In genomic region chrIII:13606016-13606530, ce11 we compare ENCODE assay signal across 3 worm cellular contexts.
TF ChIP-seq lines count a peak whose summit lies in the region.

act-5 (minus strand) TSS chrIII:13606066.

TF ChIP-seq in whole organism, L1 larva, 84 proteins besides CTCF, POLR2A, EP300 and RAD21 (continued from another document and continues in another):
- no peak for TF ChIP-seq hlh-17 (GFP tag; optimal IDR thresholded peaks at IDR 0.05; lab: Kevin White, UChicago; ENCODE audit: borderline replicate concordance)
- no peak for TF ChIP-seq nhr-20 (tag; optimal IDR thresholded peaks at IDR 0.05; lab: Kevin White, UChicago)
- no peak for TF ChIP-seq unc-86 (tag; optimal IDR thresholded peaks at IDR 0.05; lab: Kevin White, UChicago)
- TF ChIP-seq nhr-77 (tag; optimal IDR thresholded peaks at IDR 0.05; lab: Kevin White, UChicago), result no peak
- TF ChIP-seq Y116A8C.19 (tag; optimal IDR thresholded peaks at IDR 0.05; lab: Kevin White, UChicago; ENCODE audit: borderline replicate concordance), result no peak
- peak; percentile 23 for TF ChIP-seq lin-14 (GFP tag; optimal IDR thresholded peaks at IDR 0.05; lab: Kevin White, UChicago)
- no peak for TF ChIP-seq mep-1 (tag; optimal IDR thresholded peaks at IDR 0.05; lab: Kevin White, UChicago)
- TF ChIP-seq ztf-11 (tag; optimal IDR thresholded peaks at IDR 0.05; lab: Kevin White, UChicago), result no peak
- peak; percentile 30 for TF ChIP-seq nhr-90 (tag; optimal IDR thresholded peaks at IDR 0.05; lab: Kevin White, UChicago; ENCODE audit: poor library complexity)
- no peak for TF ChIP-seq unc-30 (tag; optimal IDR thresholded peaks at IDR 0.05; lab: Kevin White, UChicago)
- TF ChIP-seq xbp-1 (tag; optimal IDR thresholded peaks at IDR 0.05; lab: Kevin White, UChicago), result no peak
- no peak for TF ChIP-seq nhr-12 (tag; optimal IDR thresholded peaks at IDR 0.05; lab: Kevin White, UChicago)
- no peak for TF ChIP-seq vab-15 (tag; optimal IDR thresholded peaks at IDR 0.05; lab: Kevin White, UChicago)
- TF ChIP-seq nhr-19 (GFP tag; conservative IDR thresholded peaks at IDR 0.05; lab: Robert Waterston, UW), result no peak
- TF ChIP-seq aly-2 (tag; optimal IDR thresholded peaks at IDR 0.05; lab: Kevin White, UChicago), result no peak
- TF ChIP-seq C16A3.4 (tag; optimal IDR thresholded peaks at IDR 0.05; lab: Kevin White, UChicago), result no peak
- no peak for TF ChIP-seq unc-62 (GFP tag; optimal IDR thresholded peaks at IDR 0.05; lab: Kevin White, UChicago)
- TF ChIP-seq lin-13 (GFP tag; optimal IDR thresholded peaks at IDR 0.05; lab: Kevin White, UChicago), result no peak
- no peak for TF ChIP-seq skn-1 (tag; optimal IDR thresholded peaks at IDR 0.05; lab: Kevin White, UChicago)
- TF ChIP-seq zag-1 (tag; optimal IDR thresholded peaks at IDR 0.05; lab: Kevin White, UChicago), result no peak
- TF ChIP-seq alr-1 (tag; optimal IDR thresholded peaks at IDR 0.05; lab: Kevin White, UChicago; ENCODE audit: borderline replicate concordance), result no peak
- TF ChIP-seq sox-4 (tag; optimal IDR thresholded peaks at IDR 0.05; lab: Kevin White, UChicago), result no peak
- no peak for TF ChIP-seq F16B12.6 (tag; optimal IDR thresholded peaks at IDR 0.05; lab: Kevin White, UChicago)
- TF ChIP-seq ceh-8 (GFP tag; optimal IDR thresholded peaks at IDR 0.05; lab: Kevin White, UChicago), result no peak
- TF ChIP-seq grh-1 (GFP tag; IDR thresholded peaks at IDR 0.05; lab: Robert Waterston, UW), result no peak
- TF ChIP-seq elt-3 (tag; optimal IDR thresholded peaks at IDR 0.05; lab: Kevin White, UChicago), result no peak
- TF ChIP-seq isw-1 (GFP tag; IDR thresholded peaks at IDR 0.05; lab: Robert Waterston, UW), result no peak
- no peak for TF ChIP-seq nhr-237 (tag; optimal IDR thresholded peaks at IDR 0.05; lab: Kevin White, UChicago)
- TF ChIP-seq aha-1 (tag; optimal IDR thresholded peaks at IDR 0.05; lab: Kevin White, UChicago), result no peak
- no peak for TF ChIP-seq efl-1 (optimal IDR thresholded peaks at IDR 0.05; lab: Kevin White, UChicago)
- peak in 1 of 2 experiments; percentile 76 for TF ChIP-seq efl-1 (GFP tag; optimal IDR thresholded peaks at IDR 0.05 in 1 of 2; lab: Kevin White, UChicago)
- no peak for TF ChIP-seq sup-37 (GFP tag; optimal IDR thresholded peaks at IDR 0.05; lab: Kevin White, UChicago)
- no peak for TF ChIP-seq ama-1 (optimal IDR thresholded peaks at IDR 0.05; lab: Kevin White, UChicago)
- TF ChIP-seq pax-3 (tag; optimal IDR thresholded peaks at IDR 0.05; lab: Kevin White, UChicago), result peak; percentile 3
- no peak for TF ChIP-seq mef-2 (tag; optimal IDR thresholded peaks at IDR 0.05; lab: Kevin White, UChicago)
- TF ChIP-seq unc-130 (tag; optimal IDR thresholded peaks at IDR 0.05; lab: Kevin White, UChicago), result no peak
- no peak for TF ChIP-seq unc-98 (GFP tag; IDR thresholded peaks at IDR 0.05; lab: Robert Waterston, UW)
- no peak for TF ChIP-seq dsc-1 (tag; optimal IDR thresholded peaks at IDR 0.05; lab: Kevin White, UChicago)
- no peak for TF ChIP-seq ces-1 (GFP tag; optimal IDR thresholded peaks at IDR 0.05; lab: Kevin White, UChicago)
- no peak for TF ChIP-seq ceh-88 (GFP tag; IDR thresholded peaks at IDR 0.05; lab: Robert Waterston, UW)
- peak in 1 of 2 experiments; percentile 71 for TF ChIP-seq lin-35 (GFP tag; optimal IDR thresholded peaks at IDR 0.05; lab: Kevin White, UChicago)
- TF ChIP-seq snu-23 (GFP tag; optimal IDR thresholded peaks at IDR 0.05; lab: Kevin White, UChicago), result no peak
- no peak for TF ChIP-seq nhr-76 (tag; optimal IDR thresholded peaks at IDR 0.05; lab: Kevin White, UChicago)
- no peak for TF ChIP-seq snpc-4 (tag; optimal IDR thresholded peaks at IDR 0.05; lab: Kevin White, UChicago)
- no peak for TF ChIP-seq fkh-4 (tag; optimal IDR thresholded peaks at IDR 0.05; lab: Kevin White, UChicago; ENCODE audit: borderline replicate concordance)
- TF ChIP-seq egl-13 (tag; optimal IDR thresholded peaks at IDR 0.05; lab: Kevin White, UChicago), result no peak

TF ChIP-seq in whole organism, L2 larva, 48 proteins besides CTCF, POLR2A, EP300 and RAD21 (continued from another document):
- TF ChIP-seq sma-9 (GFP tag; optimal IDR thresholded peaks at IDR 0.05; lab: Kevin White, UChicago) (peak; percentile 71), sma-9 (tag; optimal IDR thresholded peaks at IDR 0.05; lab: Kevin White, UChicago) (no peak), aly-2 (tag; optimal IDR thresholded peaks at IDR 0.05; lab: Kevin White, UChicago) (no peak), R02D3.7 (tag; optimal IDR thresholded peaks at IDR 0.05; lab: Kevin White, UChicago) (no peak), lin-11 (tag; optimal IDR thresholded peaks at IDR 0.05; lab: Kevin White, UChicago) (no peak), mdl-1 (tag; optimal IDR thresholded peaks at IDR 0.05; lab: Kevin White, UChicago) (no peak)
TF ChIP-seq in whole organism, L2 larva: peak in this region for 6.

TF ChIP-seq in whole organism, L4 larva, 104 proteins besides CTCF, POLR2A, EP300 and RAD21 (continued from another document):
- TF ChIP-seq duxl-1 (tag; optimal IDR thresholded peaks at IDR 0.05; lab: Kevin White, UChicago; ENCODE audit: poor library complexity), result no peak
- TF ChIP-seq lsy-2 (tag; optimal IDR thresholded peaks at IDR 0.05; lab: Kevin White, UChicago), result no peak
- no peak for TF ChIP-seq ceh-20 (GFP tag; IDR thresholded peaks at IDR 0.05; lab: Robert Waterston, UW)
- no peak for TF ChIP-seq ZK337.2 (GFP tag; IDR thresholded peaks at IDR 0.05; lab: Robert Waterston, UW)
- peak; percentile 61; the same call in 1 of the 2 replicates for TF ChIP-seq tra-1 (GFP tag; IDR thresholded peaks at IDR 0.05; lab: Robert Waterston, UW)
- peak; percentile 91 for TF ChIP-seq pqm-1 (tag; optimal IDR thresholded peaks at IDR 0.05; lab: Kevin White, UChicago)
- no peak; the same call in 1 of the 2 replicates for TF ChIP-seq Y105C5A.15 (GFP tag; IDR thresholded peaks at IDR 0.05; lab: Robert Waterston, UW)
- no peak for TF ChIP-seq tag-97 (GFP tag; IDR thresholded peaks at IDR 0.05; lab: Robert Waterston, UW)
- peak; percentile 14 for TF ChIP-seq lin-13 (GFP tag; optimal IDR thresholded peaks at IDR 0.05; lab: Kevin White, UChicago)
- TF ChIP-seq nhr-48 (tag; optimal IDR thresholded peaks at IDR 0.05; lab: Kevin White, UChicago), result peak; percentile 69
- TF ChIP-seq unc-62 (GFP tag; optimal IDR thresholded peaks at IDR 0.05 in 1 of 2; lab: Kevin White, UChicago), result peak in 1 of 2 experiments; percentile 93
- TF ChIP-seq unc-62 (tag; optimal IDR thresholded peaks at IDR 0.05; lab: Kevin White, UChicago), result no peak
- no peak for TF ChIP-seq pha-4 (GFP tag; IDR thresholded peaks at IDR 0.05; lab: Robert Waterston, UW)
- TF ChIP-seq pha-4 (tag; optimal IDR thresholded peaks at IDR 0.05; lab: Kevin White, UChicago), result peak; percentile 6
- TF ChIP-seq vab-7 (GFP tag; IDR thresholded peaks at IDR 0.05; lab: Robert Waterston, UW), result no peak
- TF ChIP-seq mxl-3 (GFP tag; optimal IDR thresholded peaks at IDR 0.05; lab: Kevin White, UChicago), result peak; percentile 37
- peak; percentile 51 for TF ChIP-seq nhr-10 (tag; optimal IDR thresholded peaks at IDR 0.05; lab: Kevin White, UChicago)
- peak; percentile 74 for TF ChIP-seq nhr-102 (tag; optimal IDR thresholded peaks at IDR 0.05; lab: Kevin White, UChicago)
- TF ChIP-seq arid-1 (GFP tag; conservative IDR thresholded peaks at IDR 0.05; lab: Robert Waterston, UW), result no peak
- no peak for TF ChIP-seq madf-5 (GFP tag; IDR thresholded peaks at IDR 0.05; lab: Robert Waterston, UW)
- TF ChIP-seq gei-8 (GFP tag; optimal IDR thresholded peaks at IDR 0.05; lab: Kevin White, UChicago), result no peak
- peak; percentile 94 for TF ChIP-seq aha-1 (tag; lab: Kevin White, UChicago)
- TF ChIP-seq hlh-11 (tag; optimal IDR thresholded peaks at IDR 0.05; lab: Kevin White, UChicago), result peak; percentile 87
- TF ChIP-seq aly-2 (tag; optimal IDR thresholded peaks at IDR 0.05; lab: Kevin White, UChicago), result no peak
- 0 out of 2 replicates have a peak, but pooled peaks have one; percentile 31 for TF ChIP-seq mdt-29 (GFP tag; IDR thresholded peaks at IDR 0.05; lab: Robert Waterston, UW)
- TF ChIP-seq hlh-30 (tag; optimal IDR thresholded peaks at IDR 0.05; lab: Kevin White, UChicago; ENCODE audit: insufficient read depth), result peak; percentile 53
- no peak for TF ChIP-seq madf-9 (GFP tag; conservative IDR thresholded peaks at IDR 0.05; lab: Robert Waterston, UW)
- TF ChIP-seq F37D6.2 (tag; optimal IDR thresholded peaks at IDR 0.05; lab: Kevin White, UChicago), result no peak
